Fruit fly (Drosophila melanogaster) whole organism, embryonic: ENCODE measurements around the gene WDR79.

Experiments used
- Adf1 ChIP-seq: fragments of 200-800 bp; sonication (Bioruptor generic); IDR thresholded peaks from 2 replicates; pipeline ENCODE4 v1.3.6; 2022; ENCODE audit warnings: missing biosample characterization, missing genetic modification characterization
- Bdp1 ChIP-seq: fragments of 200-800 bp; sonication (Bioruptor generic); optimal IDR thresholded peaks from 3 replicates; lab custom pipeline; 2016; ENCODE audit warnings: missing biosample characterization, missing genetic modification characterization
- CG10431 ChIP-seq: fragments of 200-800 bp; sonication (Bioruptor generic); optimal IDR thresholded peaks from 3 replicates; lab custom pipeline; 2018; ENCODE audit warnings: missing biosample characterization, mild to moderate bottlenecking, missing genetic modification characterization
- CG10654 ChIP-seq: fragments of 200-800 bp; sonication (Bioruptor generic); optimal IDR thresholded peaks from 2 replicates; lab custom pipeline; 2016; ENCODE audit warnings: missing biosample characterization, missing genetic modification characterization
- CG11247 ChIP-seq: fragments of 200-800 bp; sonication (Bioruptor generic); IDR thresholded peaks from 2 replicates; pipeline ENCODE4 v1.3.6; 2022; ENCODE audit warnings: missing biosample characterization, missing genetic modification characterization
- CG12299 ChIP-seq: fragments of 200-800 bp; sonication (Bioruptor generic); optimal IDR thresholded peaks from 2 replicates; lab custom pipeline; 2018; ENCODE audit warnings: missing biosample characterization, mild to moderate bottlenecking, missing genetic modification characterization
- CG12391 ChIP-seq: fragments of 200-800 bp; sonication (Bioruptor generic); optimal IDR thresholded peaks from 3 replicates; lab custom pipeline; 2018; ENCODE audit warnings: missing biosample characterization, mild to moderate bottlenecking, missing genetic modification characterization, moderate library complexity
- CG12942 ChIP-seq: fragments of 200-800 bp; sonication (Bioruptor generic); optimal IDR thresholded peaks from 3 replicates; lab custom pipeline; 2016; ENCODE audit warnings: missing biosample characterization, missing genetic modification characterization
- CG1529 ChIP-seq: fragments of 200-800 bp; sonication (Bioruptor generic); optimal IDR thresholded peaks from 3 replicates; lab custom pipeline; 2018; ENCODE audit warnings: missing biosample characterization, missing genetic modification characterization
- CG15696 ChIP-seq: fragments of 200-800 bp; sonication (Bioruptor generic); optimal IDR thresholded peaks from 2 replicates; lab custom pipeline; 2019; ENCODE audit warnings: missing biosample characterization, mild to moderate bottlenecking, missing genetic modification characterization, moderate library complexity
- CG1603 ChIP-seq: fragments of 200-800 bp; sonication (Bioruptor generic); optimal IDR thresholded peaks from 2 replicates; lab custom pipeline; 2019; ENCODE audit warnings: missing biosample characterization, mild to moderate bottlenecking, missing genetic modification characterization, moderate library complexity
- CG1647 ChIP-seq: fragments of 200-800 bp; sonication (Bioruptor generic); optimal IDR thresholded peaks from 3 replicates; lab custom pipeline; 2016; ENCODE audit warnings: missing biosample characterization, missing genetic modification characterization
- CG16813 ChIP-seq: fragments of 200-800 bp; sonication (Bioruptor generic); IDR thresholded peaks from 3 replicates; pipeline ENCODE4 v1.3.6; 2022; ENCODE audit warnings: missing biosample characterization, missing genetic modification characterization; ENCODE audit not compliant: partially characterized antibody
- CG17328 ChIP-seq: fragments of 200-800 bp; sonication (Bioruptor generic); IDR thresholded peaks from 2 replicates; pipeline ENCODE4 v1.3.6; 2022; ENCODE audit warnings: missing biosample characterization, missing genetic modification characterization
- CG18599 ChIP-seq: fragments of 200-800 bp; sonication (Bioruptor generic); optimal IDR thresholded peaks from 3 replicates; lab custom pipeline; 2017; ENCODE audit warnings: missing biosample characterization, missing genetic modification characterization, mild to moderate bottlenecking, moderate library complexity, missing genetic modification reagents
- CG18619 ChIP-seq: fragments of 200-800 bp; sonication (Bioruptor generic); optimal IDR thresholded peaks from 3 replicates; lab custom pipeline; 2017; ENCODE audit warnings: missing biosample characterization, mild to moderate bottlenecking, missing genetic modification characterization
- CG32767 ChIP-seq: fragments of 200-800 bp; sonication (Bioruptor generic); IDR thresholded peaks from 2 replicates; pipeline ENCODE4 v1.3.6; 2022; ENCODE audit warnings: missing biosample characterization, missing genetic modification characterization
- CG32772 ChIP-seq: fragments of 200-800 bp; sonication (Bioruptor generic); IDR thresholded peaks from 2 replicates; pipeline ENCODE4 v1.3.6; 2022; ENCODE audit warnings: missing biosample characterization, missing genetic modification characterization
- CG4282 ChIP-seq: fragments of 200-800 bp; sonication (Bioruptor generic); optimal IDR thresholded peaks from 2 replicates; lab custom pipeline; 2016; ENCODE audit warnings: missing biosample characterization, missing genetic modification characterization
- CG4730 ChIP-seq: fragments of 200-800 bp; sonication (Bioruptor generic); IDR thresholded peaks from 2 replicates; pipeline ENCODE4 v1.3.6; 2022; ENCODE audit warnings: missing biosample characterization, missing genetic modification characterization
- CrebB ChIP-seq: fragments of 200-800 bp; sonication (Bioruptor generic); optimal IDR thresholded peaks from 3 replicates; lab custom pipeline; 2018; ENCODE audit warnings: missing biosample characterization, mild to moderate bottlenecking, missing genetic modification characterization
- Drgx ChIP-seq: fragments of 200-800 bp; sonication (Bioruptor generic); IDR thresholded peaks from 2 replicates; pipeline ENCODE4 v1.3.6; 2022; ENCODE audit warnings: missing biosample characterization, missing genetic modification characterization
- H2.0 ChIP-seq: fragments of 200-800 bp; sonication (Bioruptor generic); IDR thresholded peaks from 2 replicates; pipeline ENCODE4 v1.3.6; 2022; ENCODE audit warnings: missing biosample characterization, missing genetic modification characterization
- HLH3B ChIP-seq: fragments of 200-800 bp; sonication (Bioruptor generic); IDR thresholded peaks from 2 replicates; pipeline ENCODE4 v1.3.6; 2022; ENCODE audit warnings: missing biosample characterization, missing genetic modification characterization
- MTF-1 ChIP-seq: fragments of 200-800 bp; sonication (Bioruptor generic); optimal IDR thresholded peaks from 2 replicates; lab custom pipeline; 2018; ENCODE audit warnings: missing biosample characterization, mild to moderate bottlenecking, missing genetic modification characterization, borderline replicate concordance
- Meics ChIP-seq: fragments of 200-800 bp; sonication (Bioruptor generic); optimal IDR thresholded peaks from 2 replicates; lab custom pipeline; 2017; ENCODE audit warnings: missing biosample characterization, mild to moderate bottlenecking, missing genetic modification characterization
- Neu2 ChIP-seq: fragments of 200-800 bp; sonication (Bioruptor generic); optimal IDR thresholded peaks from 3 replicates; lab custom pipeline; 2016; ENCODE audit warnings: missing biosample characterization, missing genetic modification characterization, borderline replicate concordance
- Rx ChIP-seq: fragments of 200-800 bp; sonication (Bioruptor generic); IDR thresholded peaks from 2 replicates; pipeline ENCODE4 v1.3.6; 2022; ENCODE audit warnings: missing biosample characterization, missing genetic modification characterization
- YL-1 ChIP-seq: fragments of 200-800 bp; sonication (Bioruptor generic); optimal IDR thresholded peaks from 3 replicates; lab custom pipeline; 2017; ENCODE audit warnings: missing biosample characterization, mild to moderate bottlenecking, missing genetic modification characterization
- ap ChIP-seq: fragments of 200-800 bp; sonication (Bioruptor generic); IDR thresholded peaks from 2 replicates; pipeline ENCODE4 v1.3.6; 2022; ENCODE audit warnings: missing biosample characterization, missing genetic modification characterization
- bowl ChIP-seq: fragments of 200-800 bp; sonication (Bioruptor generic); IDR thresholded peaks from 2 replicates; pipeline ENCODE4 v1.3.6; 2022; ENCODE audit warnings: missing biosample characterization, missing genetic modification characterization
- btn ChIP-seq: fragments of 200-800 bp; sonication (Bioruptor generic); optimal IDR thresholded peaks from 2 replicates; lab custom pipeline; 2016; ENCODE audit warnings: missing biosample characterization, missing genetic modification characterization
- caup ChIP-seq: fragments of 200-800 bp; sonication (Bioruptor generic); optimal IDR thresholded peaks from 3 replicates; lab custom pipeline; 2017; ENCODE audit warnings: missing biosample characterization, mild to moderate bottlenecking, missing genetic modification characterization, moderate library complexity; ENCODE audit not compliant: severe bottlenecking
- chm ChIP-seq: fragments of 200-800 bp; sonication (Bioruptor generic); IDR thresholded peaks from 2 replicates; pipeline ENCODE4 v1.3.6; 2022; ENCODE audit warnings: missing biosample characterization, missing genetic modification characterization
- crol ChIP-seq: fragments of 200-800 bp; sonication (Bioruptor generic); IDR thresholded peaks from 2 replicates; pipeline ENCODE4 v1.3.6; 2022; ENCODE audit warnings: missing biosample characterization, missing genetic modification characterization
- dysf ChIP-seq: fragments of 200-800 bp; sonication (Bioruptor generic); IDR thresholded peaks from 3 replicates; pipeline ENCODE4 v1.3.6; 2022; ENCODE audit warnings: missing biosample characterization, missing genetic modification characterization
- gcm ChIP-seq: fragments of 200-800 bp; sonication (Bioruptor generic); optimal IDR thresholded peaks from 2 replicates; lab custom pipeline; 2019; ENCODE audit warnings: missing biosample characterization, mild to moderate bottlenecking, missing genetic modification characterization, moderate library complexity
- jing ChIP-seq: fragments of 200-800 bp; sonication (Bioruptor generic); optimal IDR thresholded peaks from 2 replicates; lab custom pipeline; 2018; ENCODE audit warnings: missing biosample characterization, mild to moderate bottlenecking, missing genetic modification characterization
- luna ChIP-seq: fragments of 200-800 bp; sonication (Bioruptor generic); optimal IDR thresholded peaks from 2 replicates; lab custom pipeline; 2016; ENCODE audit warnings: missing biosample characterization, missing genetic modification characterization
- maf-S ChIP-seq: fragments of 200-800 bp; sonication (Bioruptor generic); optimal IDR thresholded peaks from 2 replicates; lab custom pipeline; 2016; ENCODE audit warnings: missing biosample characterization, missing genetic modification characterization
- nerfin-1 ChIP-seq: fragments of 200-800 bp; sonication (Bioruptor generic); optimal IDR thresholded peaks from 3 replicates; lab custom pipeline; 2019; ENCODE audit warnings: missing biosample characterization, mild to moderate bottlenecking, missing genetic modification characterization, moderate library complexity
- onecut ChIP-seq: fragments of 200-800 bp; sonication (Bioruptor generic); IDR thresholded peaks from 2 replicates; pipeline ENCODE4 v1.3.6; 2022; ENCODE audit warnings: missing biosample characterization, missing genetic modification characterization
- psq ChIP-seq: fragments of 200-800 bp; sonication (Bioruptor generic); optimal IDR thresholded peaks from 2 replicates; lab custom pipeline; 2017; ENCODE audit warnings: missing biosample characterization, missing genetic modification characterization
- ro ChIP-seq: fragments of 200-800 bp; sonication (Bioruptor generic); IDR thresholded peaks from 2 replicates; pipeline ENCODE4 v1.3.6; 2022; ENCODE audit warnings: missing biosample characterization, missing genetic modification characterization
- sens-2 ChIP-seq: fragments of 200-800 bp; sonication (Bioruptor generic); IDR thresholded peaks from 2 replicates; pipeline ENCODE4 v1.3.6; 2022; ENCODE audit warnings: missing biosample characterization, missing genetic modification characterization
- sisA ChIP-seq: fragments of 200-800 bp; sonication (Bioruptor generic); IDR thresholded peaks from 2 replicates; pipeline ENCODE4 v1.3.6; 2022; ENCODE audit warnings: missing biosample characterization, missing genetic modification characterization
- slbo ChIP-seq: fragments of 200-800 bp; sonication (Bioruptor generic); IDR thresholded peaks from 2 replicates; pipeline ENCODE4 v1.3.6; 2022; ENCODE audit warnings: missing biosample characterization, missing genetic modification characterization
- z ChIP-seq: fragments of 200-800 bp; sonication (Bioruptor generic); IDR thresholded peaks from 3 replicates; pipeline ENCODE4 v1.3.6; 2022; ENCODE audit warnings: missing biosample characterization, missing genetic modification characterization
- zen2 ChIP-seq: fragments of 200-800 bp; sonication (Bioruptor generic); IDR thresholded peaks from 3 replicates; pipeline ENCODE4 v1.3.6; 2022; ENCODE audit warnings: missing biosample characterization, missing genetic modification characterization; ENCODE audit not compliant: partially characterized antibody

The WDR79 gene

DNA sequence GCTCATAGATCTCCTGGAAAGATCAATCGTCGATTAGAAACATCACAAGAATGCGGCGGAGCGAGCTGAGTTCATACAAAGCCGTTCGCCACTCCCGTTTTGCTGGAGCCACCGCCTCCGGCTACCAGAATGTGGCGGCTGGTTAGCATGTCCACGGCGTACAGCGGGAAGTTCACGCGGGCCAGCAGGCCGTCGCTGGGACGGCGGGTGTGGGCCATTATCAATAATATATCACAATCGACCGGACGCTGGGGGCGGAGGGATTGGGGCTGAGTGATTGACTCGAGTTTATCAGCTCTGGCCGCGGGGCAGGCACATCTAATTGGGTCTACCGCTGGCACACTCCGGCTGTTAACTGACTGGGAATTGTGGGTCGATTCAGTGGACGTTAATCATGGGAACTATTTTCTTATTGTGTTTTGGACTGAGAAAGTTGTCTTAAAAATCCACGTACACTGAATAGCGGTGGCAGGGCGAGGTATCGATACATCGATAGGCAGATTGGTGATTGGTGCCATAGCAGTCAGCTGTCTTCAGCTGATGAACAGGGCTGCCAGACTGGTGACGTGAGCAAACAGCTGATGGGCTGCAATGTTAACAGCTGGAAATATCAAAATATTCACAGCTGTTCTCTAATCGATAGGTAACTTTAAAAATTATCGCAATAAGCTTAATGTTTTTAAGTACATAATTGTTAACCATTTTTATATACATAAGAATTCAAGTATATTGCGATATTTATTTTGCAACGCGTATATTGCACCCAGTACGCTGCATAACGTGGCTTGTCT, 28.9 kb downstream of the WDR79 start, which contains the start of gene CG9175 (continued):
- TF ChIP-seq MTF-1 (GFP tag; lab: Kevin White, UChicago) (peak; percentile 21), z (GFP tag; lab: Robert Waterston, UW) (no peak), jing (GFP tag; lab: Kevin White, UChicago) (no peak), gcm (GFP tag; lab: Kevin White, UChicago) (peak; percentile 28), CG1603 (tag; lab: Kevin White, UChicago) (peak; percentile 90)

DNA sequence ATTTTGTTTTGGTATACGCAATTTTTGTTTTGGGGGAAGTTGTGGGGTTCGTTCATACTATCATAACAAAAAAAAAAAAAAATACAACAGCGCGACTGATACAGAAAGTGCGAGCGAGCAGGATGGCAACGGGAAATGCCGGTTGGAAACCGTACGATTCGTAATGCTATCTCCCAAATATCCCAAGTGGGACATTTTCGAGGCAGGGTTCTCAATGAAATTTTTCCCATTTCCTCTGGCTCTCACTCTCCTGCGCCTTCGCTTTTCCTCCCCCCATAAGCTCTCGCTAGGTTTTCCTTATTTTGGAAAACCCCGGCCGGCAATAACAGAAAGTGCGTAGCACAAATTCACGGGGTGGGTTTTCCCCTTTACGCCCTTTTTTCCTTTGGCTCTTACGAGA, 35.3 kb downstream of the WDR79 start:
- TF ChIP-seq bowl: no peak
- no peak for TF ChIP-seq CG4282 (GFP tag; lab: Kevin White, UChicago)
- TF ChIP-seq btn (GFP tag; lab: Kevin White, UChicago): no peak
- no peak for TF ChIP-seq HLH3B (GFP tag; lab: Robert Waterston, UW)
- TF ChIP-seq CG12299 (tag; lab: Kevin White, UChicago): no peak
- TF ChIP-seq sens-2 (GFP tag; lab: Robert Waterston, UW): no peak
- no peak for TF ChIP-seq sisA (GFP tag; lab: Robert Waterston, UW)
- no peak for TF ChIP-seq Neu2 (GFP tag; lab: Kevin White, UChicago)
- no peak for TF ChIP-seq CG1647 (GFP tag; lab: Kevin White, UChicago)
- TF ChIP-seq Meics (GFP tag; lab: Kevin White, UChicago): no peak
- TF ChIP-seq ro (GFP tag; lab: Robert Waterston, UW): no peak
- no peak for TF ChIP-seq zen2 (GFP tag; lab: Robert Waterston, UW)
- TF ChIP-seq Adf1 (GFP tag; lab: Robert Waterston, UW): peak; percentile 15; the same call in 1 of the 2 replicates
- TF ChIP-seq CG16813 (GFP tag; lab: Robert Waterston, UW): no peak
- TF ChIP-seq onecut (GFP tag; lab: Robert Waterston, UW): peak; percentile 32; the same call in 1 of the 2 replicates
- TF ChIP-seq CG18599 (GFP tag; lab: Kevin White, UChicago): peak; percentile 25
- peak; percentile 65; the same call in 1 of the 2 replicates for TF ChIP-seq CG32767 (GFP tag; lab: Robert Waterston, UW)
- TF ChIP-seq caup (GFP tag; lab: Kevin White, UChicago): no peak
- TF ChIP-seq CG12391 (tag; lab: Kevin White, UChicago): no peak
- TF ChIP-seq maf-S (GFP tag; lab: Kevin White, UChicago): no peak
- no peak for TF ChIP-seq CrebB (tag; lab: Kevin White, UChicago)
- TF ChIP-seq YL-1 (GFP tag; lab: Kevin White, UChicago): no peak
- TF ChIP-seq nerfin-1 (tag; lab: Kevin White, UChicago): peak; percentile 39
- TF ChIP-seq Bdp1 (GFP tag; lab: Kevin White, UChicago): no peak
- TF ChIP-seq psq: no peak
- no peak for TF ChIP-seq Rx (GFP tag; lab: Robert Waterston, UW)
- no peak for TF ChIP-seq CG11247
- no peak for TF ChIP-seq CG18619 (GFP tag; lab: Kevin White, UChicago)
- no peak for TF ChIP-seq ap (GFP tag; lab: Robert Waterston, UW)
- no peak for TF ChIP-seq Drgx (GFP tag; lab: Robert Waterston, UW)
- TF ChIP-seq CG15696 (tag; lab: Kevin White, UChicago): no peak
- TF ChIP-seq luna (GFP tag; lab: Kevin White, UChicago): no peak
- TF ChIP-seq crol (GFP tag; lab: Robert Waterston, UW): peak; percentile 31; the same call in 1 of the 2 replicates
- TF ChIP-seq CG17328 (GFP tag; lab: Robert Waterston, UW): no peak
- TF ChIP-seq CG1529 (GFP tag; lab: Kevin White, UChicago): no peak
- peak; percentile 34 for TF ChIP-seq CG10431
- TF ChIP-seq chm: peak; percentile 57
- no peak for TF ChIP-seq CG12942 (GFP tag; lab: Kevin White, UChicago)
- TF ChIP-seq H2.0 (GFP tag; lab: Robert Waterston, UW): no peak
- no peak for TF ChIP-seq slbo (GFP tag; lab: Robert Waterston, UW)
- TF ChIP-seq dysf: no peak
- no peak for TF ChIP-seq CG10654
- TF ChIP-seq CG32772 (GFP tag; lab: Robert Waterston, UW): 0 out of 2 replicates have a peak, but pooled peaks have one; percentile 24
- no peak for TF ChIP-seq CG4730
